Fruit fly (Drosophila melanogaster) whole organism, embryonic: ENCODE results near the gene CG13001.
A peak's percentile ranks its signal among the peaks of the same experiment; 100 is the strongest.

Experiments used
- Adf1 ChIP-seq: fragments of 200-800 bp; sonication (Bioruptor generic); IDR thresholded peaks from 2 replicates; pipeline ENCODE4 v1.3.6; 2022; ENCODE audit warnings: missing biosample characterization, missing genetic modification characterization
- B-H2 ChIP-seq: fragments of 200-800 bp; sonication (Bioruptor generic); optimal IDR thresholded peaks from 2 replicates; lab custom pipeline; 2018; ENCODE audit warnings: missing biosample characterization, mild to moderate bottlenecking, missing genetic modification characterization
- Bteb2 ChIP-seq: fragments of 200-800 bp; sonication (Bioruptor generic); optimal IDR thresholded peaks from 2 replicates; lab custom pipeline; 2016; ENCODE audit warnings: missing biosample characterization, missing genetic modification characterization
- CG10321 ChIP-seq: fragments of 200-800 bp; sonication (Bioruptor generic); IDR thresholded peaks from 2 replicates; pipeline ENCODE4 v1.3.6; 2022; ENCODE audit warnings: missing biosample characterization, missing genetic modification characterization
- CG10654 ChIP-seq: fragments of 200-800 bp; sonication (Bioruptor generic); optimal IDR thresholded peaks from 2 replicates; lab custom pipeline; 2016; ENCODE audit warnings: missing biosample characterization, missing genetic modification characterization
- CG11695 ChIP-seq: fragments of 200-800 bp; sonication (Bioruptor generic); IDR thresholded peaks from 3 replicates; pipeline ENCODE4 v1.3.6; 2022; ENCODE audit warnings: missing biosample characterization, missing genetic modification characterization
- CG12104 ChIP-seq: fragments of 200-800 bp; sonication (Bioruptor generic); optimal IDR thresholded peaks from 3 replicates; lab custom pipeline; 2016; ENCODE audit warnings: missing biosample characterization, missing genetic modification characterization
- CG13287 ChIP-seq: fragments of 200-800 bp; sonication (Bioruptor generic); IDR thresholded peaks from 2 replicates; pipeline ENCODE4 v1.3.6; 2022; ENCODE audit warnings: missing biosample characterization, missing genetic modification characterization; ENCODE audit not compliant: partially characterized antibody
- CG1602 ChIP-seq: fragments of 200-800 bp; sonication (Bioruptor generic); optimal IDR thresholded peaks from 3 replicates; lab custom pipeline; 2016; ENCODE audit warnings: missing biosample characterization, missing genetic modification characterization
- CG16779 ChIP-seq: fragments of 200-800 bp; sonication (Bioruptor generic); IDR thresholded peaks from 2 replicates; pipeline ENCODE4 v1.3.6; 2022; ENCODE audit warnings: missing biosample characterization, missing genetic modification characterization
- CG18262 ChIP-seq: fragments of 200-800 bp; optimal IDR thresholded peaks from 3 replicates; lab custom pipeline; 2019; ENCODE audit warnings: missing biosample characterization, mild to moderate bottlenecking, missing genetic modification characterization, moderate library complexity
- CG18476 ChIP-seq: fragments of 200-800 bp; sonication (Bioruptor generic); optimal IDR thresholded peaks from 2 replicates; lab custom pipeline; 2016; ENCODE audit warnings: missing biosample characterization, mild to moderate bottlenecking, missing genetic modification characterization
- CG34224 ChIP-seq: fragments of 200-800 bp; sonication (Bioruptor generic); IDR thresholded peaks from 3 replicates; pipeline ENCODE4 v1.3.6; 2022; ENCODE audit warnings: missing biosample characterization, missing genetic modification characterization; ENCODE audit not compliant: partially characterized antibody
- CG34376 ChIP-seq: fragments of 200-800 bp; sonication (Bioruptor generic); optimal IDR thresholded peaks from 2 replicates; lab custom pipeline; 2018; ENCODE audit warnings: missing biosample characterization, mild to moderate bottlenecking, missing genetic modification characterization
- CG5180 ChIP-seq: fragments of 200-800 bp; sonication (Bioruptor generic); optimal IDR thresholded peaks from 3 replicates; lab custom pipeline; 2017; ENCODE audit warnings: missing biosample characterization, missing genetic modification characterization, mild to moderate bottlenecking, moderate library complexity, missing genetic modification reagents
- CG7372 ChIP-seq: fragments of 200-800 bp; sonication (Bioruptor generic); IDR thresholded peaks from 2 replicates; pipeline ENCODE4 v1.3.6; 2022; ENCODE audit warnings: missing biosample characterization, missing genetic modification characterization
- CG8290 ChIP-seq, 3 experiments: fragments of 200-800 bp; sonication (Bioruptor generic); optimal IDR thresholded peaks; 2 replicates each; lab custom pipeline; 2016 to 2019; ENCODE audit warnings: missing biosample characterization in 3 of 3, missing genetic modification characterization in 3 of 3, mild to moderate bottlenecking in 2 of 3, moderate library complexity in 1 of 3
- CG9727 ChIP-seq: fragments of 200-800 bp; sonication (Bioruptor generic); optimal IDR thresholded peaks from 3 replicates; lab custom pipeline; 2017; ENCODE audit warnings: missing biosample characterization, mild to moderate bottlenecking, missing genetic modification characterization
- CTCF ChIP-seq: fragments of 200-800 bp; sonication (Bioruptor generic); optimal IDR thresholded peaks from 2 replicates; lab custom pipeline; 2017; ENCODE audit warnings: missing biosample characterization, mild to moderate bottlenecking, missing genetic modification characterization, moderate library complexity
- CoRest ChIP-seq: fragments of 200-800 bp; sonication (Bioruptor generic); optimal IDR thresholded peaks from 3 replicates; lab custom pipeline; 2018; ENCODE audit warnings: missing biosample characterization, mild to moderate bottlenecking, missing genetic modification characterization, moderate library complexity
- ERR ChIP-seq: fragments of 200-800 bp; sonication (Bioruptor generic); optimal IDR thresholded peaks from 2 replicates; lab custom pipeline; 2016; ENCODE audit warnings: missing biosample characterization, missing genetic modification characterization
- Ets65A ChIP-seq: fragments of 200-800 bp; sonication (Bioruptor generic); peaks from one replicate; lab custom pipeline; 2016; ENCODE audit warnings: missing biosample characterization, missing genetic modification characterization
- HLH4C ChIP-seq: fragments of 200-800 bp; sonication (Bioruptor generic); IDR thresholded peaks from 3 replicates; pipeline ENCODE4 v1.3.6; 2022; ENCODE audit warnings: missing biosample characterization, missing genetic modification characterization; ENCODE audit not compliant: partially characterized antibody
- Hmr ChIP-seq: fragments of 200-800 bp; sonication (Bioruptor generic); optimal IDR thresholded peaks from 3 replicates; lab custom pipeline; 2017; ENCODE audit warnings: mild to moderate bottlenecking, missing biosample characterization, missing genetic modification reagents, missing genetic modification characterization
- Jarid2 ChIP-seq: fragments of 200-800 bp; sonication (Bioruptor generic); optimal IDR thresholded peaks from 3 replicates; lab custom pipeline; 2017; ENCODE audit warnings: mild to moderate bottlenecking, missing biosample characterization, missing genetic modification reagents, missing genetic modification characterization
- NfI ChIP-seq: fragments of 200-800 bp; sonication (Bioruptor generic); optimal IDR thresholded peaks from 3 replicates; lab custom pipeline; 2018; ENCODE audit warnings: missing biosample characterization, mild to moderate bottlenecking, missing genetic modification characterization, moderate library complexity
- Tbp ChIP-seq: fragments of >200 bp; optimal IDR thresholded peaks from 2 replicates; lab custom pipeline; 2018; ENCODE audit warnings: missing biosample characterization, missing genetic modification characterization
- aop ChIP-seq: fragments of 200-800 bp; sonication (Bioruptor generic); IDR thresholded peaks from 2 replicates; pipeline ENCODE4 v1.3.6; 2022; ENCODE audit warnings: missing biosample characterization, missing genetic modification characterization
- az2 ChIP-seq: fragments of 200-800 bp; sonication (Bioruptor generic); optimal IDR thresholded peaks from 3 replicates; lab custom pipeline; 2016; ENCODE audit warnings: missing biosample characterization, missing genetic modification characterization
- bab2 ChIP-seq: fragments of 200-800 bp; sonication (Bioruptor generic); optimal IDR thresholded peaks from 2 replicates; lab custom pipeline; 2016; ENCODE audit warnings: missing biosample characterization, missing genetic modification characterization
- bigmax ChIP-seq: fragments of 200-800 bp; sonication (Bioruptor generic); optimal IDR thresholded peaks from 2 replicates; lab custom pipeline; 2018; ENCODE audit warnings: missing biosample characterization, mild to moderate bottlenecking, missing genetic modification characterization
- cas ChIP-seq: fragments of 200-800 bp; sonication (Bioruptor generic); IDR thresholded peaks from 2 replicates; pipeline ENCODE4 v1.3.6; 2022; ENCODE audit warnings: missing biosample characterization, missing genetic modification characterization
- cato ChIP-seq: fragments of 200-800 bp; sonication (Bioruptor generic); optimal IDR thresholded peaks from 2 replicates; lab custom pipeline; 2016; ENCODE audit warnings: missing biosample characterization, missing genetic modification characterization, borderline replicate concordance
- disco-r ChIP-seq: fragments of 200-800 bp; sonication (Bioruptor generic); optimal IDR thresholded peaks from 2 replicates; lab custom pipeline; 2016; ENCODE audit warnings: missing biosample characterization, missing genetic modification characterization
- dm ChIP-seq: fragments of 200-800 bp; sonication (Bioruptor generic); optimal IDR thresholded peaks from 3 replicates; lab custom pipeline; 2016; ENCODE audit warnings: missing biosample characterization, missing genetic modification characterization
- exex ChIP-seq: fragments of 200-800 bp; sonication (Bioruptor generic); optimal IDR thresholded peaks from 4 replicates; lab custom pipeline; 2018; ENCODE audit warnings: missing biosample characterization, mild to moderate bottlenecking, missing genetic modification characterization, moderate library complexity
- eyg ChIP-seq: fragments of 200-800 bp; sonication (Bioruptor generic); optimal IDR thresholded peaks from 3 replicates; lab custom pipeline; 2016; ENCODE audit warnings: missing biosample characterization, missing genetic modification characterization
- gro ChIP-seq: fragments of 200-800 bp; sonication (Bioruptor generic); optimal IDR thresholded peaks from 2 replicates; lab custom pipeline; 2016; ENCODE audit warnings: missing biosample characterization, missing genetic modification characterization
- luna ChIP-seq: fragments of 200-800 bp; sonication (Bioruptor generic); optimal IDR thresholded peaks from 2 replicates; lab custom pipeline; 2016; ENCODE audit warnings: missing biosample characterization, missing genetic modification characterization
- mam ChIP-seq: fragments of 200-800 bp; sonication (Bioruptor generic); optimal IDR thresholded peaks from 3 replicates; lab custom pipeline; 2016; ENCODE audit warnings: missing biosample characterization, missing genetic modification characterization
- odd ChIP-seq: fragments of 200-800 bp; sonication (Bioruptor generic); optimal IDR thresholded peaks from 2 replicates; lab custom pipeline; 2017; ENCODE audit warnings: missing biosample characterization, mild to moderate bottlenecking, missing genetic modification characterization
- pita ChIP-seq: fragments of 200-800 bp; sonication (Bioruptor generic); optimal IDR thresholded peaks from 2 replicates; lab custom pipeline; 2017; ENCODE audit warnings: missing biosample characterization, mild to moderate bottlenecking, missing genetic modification characterization
- seq ChIP-seq: fragments of 200-800 bp; sonication (Bioruptor generic); IDR thresholded peaks from 2 replicates; pipeline ENCODE4 v1.3.6; 2022; ENCODE audit warnings: missing biosample characterization, missing genetic modification characterization
- sim ChIP-seq: fragments of 200-800 bp; sonication (Bioruptor generic); IDR thresholded peaks from 2 replicates; pipeline ENCODE4 v1.3.6; 2022; ENCODE audit warnings: missing biosample characterization, missing genetic modification characterization
- slou ChIP-seq: fragments of 200-800 bp; sonication (Bioruptor generic); optimal IDR thresholded peaks from 3 replicates; lab custom pipeline; 2016; ENCODE audit warnings: missing biosample characterization, missing genetic modification characterization
- sug ChIP-seq: fragments of 200-800 bp; optimal IDR thresholded peaks from 2 replicates; lab custom pipeline; 2019; ENCODE audit warnings: missing biosample characterization, mild to moderate bottlenecking, missing genetic modification characterization, moderate library complexity
- unc-4 ChIP-seq: fragments of 200-800 bp; sonication (Bioruptor generic); IDR thresholded peaks from 2 replicates; pipeline ENCODE4 v1.3.6; 2022; ENCODE audit warnings: missing biosample characterization, missing genetic modification characterization; ENCODE audit not compliant: partially characterized antibody
- unpg ChIP-seq: fragments of 200-800 bp; sonication (Bioruptor generic); optimal IDR thresholded peaks from 3 replicates; lab custom pipeline; 2018; ENCODE audit warnings: missing biosample characterization, mild to moderate bottlenecking, missing genetic modification characterization, moderate library complexity
- vnd ChIP-seq: fragments of 200-800 bp; sonication (Bioruptor generic); IDR thresholded peaks from 3 replicates; pipeline ENCODE4 v1.3.6; 2022; ENCODE audit warnings: missing biosample characterization, missing genetic modification characterization; ENCODE audit not compliant: partially characterized antibody

CG13001 gene

DNA sequence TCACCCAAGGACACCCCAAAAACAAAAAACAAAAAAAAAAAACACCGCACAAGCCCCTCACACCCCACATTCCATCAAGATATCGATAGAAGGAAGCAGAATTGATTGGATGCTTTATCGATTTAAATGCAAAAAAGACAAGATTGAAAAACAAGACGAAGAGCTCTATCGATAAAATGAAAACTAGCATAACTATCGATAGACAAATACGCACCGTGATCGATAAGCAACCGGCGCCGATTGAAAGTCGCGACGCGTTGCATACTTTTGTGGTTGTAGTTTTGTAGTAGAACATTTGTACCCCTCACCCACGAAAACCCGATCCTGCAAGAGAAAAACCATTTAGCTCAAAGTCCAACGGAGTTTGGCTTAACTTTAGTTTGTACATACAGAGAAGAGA, 6.0 kb downstream of the CG13001 start (continued):
- TF ChIP-seq vnd (peak; percentile 43; the same call in 1 of the 3 replicates), CG9727 (no peak), HLH4C (GFP tag; lab: Robert Waterston, UW) (peak; percentile 64), slou (GFP tag; lab: Kevin White, UChicago) (no peak), unc-4 (GFP tag; lab: Robert Waterston, UW) (peak; percentile 57), CG8290 (GFP tag; optimal IDR thresholded peaks at IDR 0.05; lab: Kevin White, UChicago) (peak; percentile 73), CG8290 (tag; optimal IDR thresholded peaks at IDR 0.05; lab: Kevin White, UChicago) (no peak), NfI (GFP tag; lab: Kevin White, UChicago) (no peak), CG5180 (GFP tag; lab: Kevin White, UChicago) (no peak), cas (GFP tag; lab: Robert Waterston, UW) (no peak), CG18262 (no peak), CG13287 (GFP tag; lab: Robert Waterston, UW) (peak; percentile 51), bab2 (no peak)
- TF ChIP-seq, all 482 proteins: peak for 25

DNA sequence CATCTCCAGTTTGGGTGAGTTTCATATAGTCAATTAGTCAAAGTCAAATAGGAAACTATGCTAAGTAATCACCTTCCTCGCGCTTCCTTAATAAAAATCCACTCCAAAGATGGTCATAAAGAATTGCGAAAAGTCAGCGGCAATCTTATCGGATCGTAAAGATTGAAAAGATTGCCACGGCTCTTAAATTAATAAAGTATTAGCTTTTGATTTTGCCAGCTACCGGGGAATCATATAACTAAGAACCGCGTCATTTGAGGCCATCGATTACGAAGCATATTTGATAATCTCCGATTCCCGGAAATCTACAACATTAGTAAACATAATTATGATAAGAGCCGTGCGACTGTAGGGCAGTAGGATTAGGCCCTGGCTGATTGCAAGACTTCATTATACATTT, 8.2 kb downstream of the CG13001 start:
- TF ChIP-seq dm (no peak), sug (tag; lab: Kevin White, UChicago) (peak; percentile 44), Ets65A (GFP tag; lab: Kevin White, UChicago) (no peak), CG12104 (GFP tag; lab: Kevin White, UChicago) (no peak), Tbp (GFP tag; lab: Kevin White, UChicago) (no peak), CG34376 (GFP tag; lab: Kevin White, UChicago) (peak; percentile 12), CG34224 (GFP tag; lab: Robert Waterston, UW) (no peak), eyg (no peak), CG1602 (no peak), exex (tag; lab: Kevin White, UChicago) (peak; percentile 99), bab2 (no peak), CG10654 (GFP tag; lab: Kevin White, UChicago) (no peak), ERR (GFP tag; lab: Kevin White, UChicago) (no peak), pita (GFP tag; lab: Kevin White, UChicago) (no peak), bigmax (GFP tag; lab: Kevin White, UChicago) (no peak), CoRest (tag; lab: Kevin White, UChicago) (no peak), aop (GFP tag; lab: Robert Waterston, UW) (no peak), CG7372 (GFP tag; lab: Robert Waterston, UW) (no peak), CG18476 (GFP tag; lab: Kevin White, UChicago) (no peak), seq (no peak), gro (GFP tag; lab: Kevin White, UChicago) (peak; percentile 72), CTCF (GFP tag; lab: Kevin White, UChicago) (no peak), luna (GFP tag; lab: Kevin White, UChicago) (no peak), cato (GFP tag; lab: Kevin White, UChicago) (no peak), unpg (GFP tag; lab: Kevin White, UChicago) (no peak), sim (GFP tag; lab: Robert Waterston, UW) (no peak), Hmr (GFP tag; lab: Kevin White, UChicago) (no peak), disco-r (no peak), Bteb2 (GFP tag; lab: Kevin White, UChicago) (no peak), az2 (GFP tag; lab: Kevin White, UChicago) (no peak), CG16779 (GFP tag; lab: Robert Waterston, UW) (no peak), mam (no peak), Jarid2 (GFP tag; lab: Kevin White, UChicago) (no peak), B-H2 (peak; percentile 30), CG10321 (GFP tag; lab: Robert Waterston, UW) (no peak), odd (GFP tag; lab: Kevin White, UChicago) (no peak), CG11695 (GFP tag; lab: Robert Waterston, UW) (no peak), Adf1 (GFP tag; lab: Robert Waterston, UW) (no peak)
